Worm (Caenorhabditis elegans) whole organism, L4/young adult: Measurements from ENCODE around the gene M28.8.

ENCODE experiments used
- W03F9.2 ChIP-seq: fragments of 150-350 bp; optimal IDR thresholded peaks from 2 replicates; lab custom pipeline; 2014; ENCODE audit warnings: missing biosample characterization, missing genetic modification characterization
- dao-5 ChIP-seq: sonication (generic microtip); optimal IDR thresholded peaks from 2 replicates; lab custom pipeline; 2016; ENCODE audit warnings: missing genotype, missing genetic modification characterization, moderate library complexity, missing compliant biosample characterization
- him-1 ChIP-seq: sonication (generic microtip); optimal IDR thresholded peaks from 2 replicates; lab custom pipeline; 2016; ENCODE audit warnings: missing genotype, missing genetic modification reagents, missing genetic modification characterization, missing compliant biosample characterization

Gene M28.8

ce11 chrII:10680614-10681013 is 52.6 kb downstream of the M28.8 start:
- TF ChIP-seq dao-5 (tag; lab: Kevin White, UChicago): no peak
- TF ChIP-seq him-1 (tag; lab: Kevin White, UChicago): no peak
- TF ChIP-seq W03F9.2 (tag; lab: Kevin White, UChicago): no peak
